Fruit fly (Drosophila melanogaster): ENCODE measurements around the gene CG13639.

Gene CG13639

dm6 chr3R:24829887-24830351 lies 30.2 kb downstream of the CG13639 start, which contains the start of the genes Kaz and CG43273 (continued):
- TF ChIP-seq GATAd (GFP tag; optimal IDR thresholded peaks at IDR 0.05) (no peak), N (GFP tag; optimal IDR thresholded peaks at IDR 0.05) (no peak), h (GFP tag; optimal IDR thresholded peaks at IDR 0.05) (no peak), jim (GFP tag; optimal IDR thresholded peaks at IDR 0.05) (no peak), sv (GFP tag; optimal IDR thresholded peaks at IDR 0.05) (peak; percentile 15), brk (GFP tag; optimal IDR thresholded peaks at IDR 0.05) (no peak), Vsx2 (GFP tag; optimal IDR thresholded peaks at IDR 0.05; ENCODE audit: partially characterized antibody) (no peak), br (GFP tag; optimal IDR thresholded peaks at IDR 0.05) (no peak), CG9705 (GFP tag; optimal IDR thresholded peaks at IDR 0.05) (peak; percentile 64), Dfd (GFP tag; optimal IDR thresholded peaks at IDR 0.05) (no peak), usp (GFP tag; optimal IDR thresholded peaks at IDR 0.05) (no peak), fru (GFP tag; optimal IDR thresholded peaks at IDR 0.05) (no peak), OdsH (GFP tag; optimal IDR thresholded peaks at IDR 0.05) (peak; percentile 49), pan (optimal IDR thresholded peaks at IDR 0.05) (no peak), dsf (GFP tag; optimal IDR thresholded peaks at IDR 0.05; ENCODE audit: borderline replicate concordance) (no peak)

DNA sequence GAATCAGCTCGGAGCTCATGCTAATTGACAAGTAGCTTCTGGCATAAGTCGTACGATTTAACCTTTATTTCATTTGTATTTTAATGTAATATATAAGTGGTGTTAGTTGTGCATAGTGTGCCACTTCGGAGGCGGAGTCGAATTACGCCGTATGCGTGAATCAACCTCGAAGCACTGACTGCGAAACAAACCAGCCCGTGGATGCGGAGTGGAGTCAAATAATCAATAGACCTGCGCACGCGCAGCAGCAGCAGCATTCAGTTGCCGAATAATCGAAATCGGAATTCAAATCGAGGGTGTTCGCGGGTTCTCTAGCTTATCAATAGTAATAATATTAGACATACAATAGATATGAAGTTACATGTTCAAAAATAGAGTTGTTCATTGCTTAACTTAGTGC lies 31.9 kb downstream of the CG13639 start, which contains the start of gene RabX4:
Gene RabX4, minus strand, starts transcription at position 176 of the 400 bp plus-strand sequence.
- TF ChIP-seq CG9705 (GFP tag; optimal IDR thresholded peaks at IDR 0.05) (no peak), fru (GFP tag; optimal IDR thresholded peaks at IDR 0.05) (no peak), pan (optimal IDR thresholded peaks at IDR 0.05) (no peak), tai (GFP tag; optimal IDR thresholded peaks at IDR 0.05) (no peak), CrebA (GFP tag; optimal IDR thresholded peaks at IDR 0.05; ENCODE audit: borderline replicate concordance) (no peak), Mio (GFP tag; optimal IDR thresholded peaks at IDR 0.05) (no peak), h (GFP tag; optimal IDR thresholded peaks at IDR 0.05) (no peak)

DNA sequence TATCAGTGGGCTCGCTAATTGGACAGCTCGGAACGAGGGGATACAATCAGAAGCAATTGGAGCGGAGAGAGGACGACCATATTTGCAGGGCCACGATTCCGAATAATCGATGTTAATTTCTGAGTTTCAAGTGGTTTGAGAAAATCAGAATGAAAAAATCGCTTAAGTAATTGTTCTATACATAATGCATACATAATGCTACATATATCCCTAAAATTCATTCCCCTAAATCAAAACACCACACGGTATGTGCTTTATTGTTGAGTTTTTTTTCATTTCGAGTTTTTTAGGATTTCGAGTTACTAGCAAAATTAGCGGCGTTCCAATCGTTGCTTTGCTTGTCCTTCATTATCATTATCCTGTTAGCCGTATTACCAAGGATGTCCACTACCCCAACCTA lies 34.6 kb downstream of the CG13639 start, which contains the start of gene niki:
Gene niki, minus strand, starts transcription at position 101 of the 400 bp plus-strand sequence.
- TF ChIP-seq dmrt93B (GFP tag; optimal IDR thresholded peaks at IDR 0.05) (no peak), sv (GFP tag; optimal IDR thresholded peaks at IDR 0.05) (no peak), brk (GFP tag; optimal IDR thresholded peaks at IDR 0.05) (no peak), Mio (GFP tag; optimal IDR thresholded peaks at IDR 0.05) (no peak), Vsx2 (GFP tag; optimal IDR thresholded peaks at IDR 0.05; ENCODE audit: partially characterized antibody) (no peak), N (GFP tag; optimal IDR thresholded peaks at IDR 0.05) (no peak), dsf (GFP tag; optimal IDR thresholded peaks at IDR 0.05; ENCODE audit: borderline replicate concordance) (no peak), Sp1 (GFP tag; optimal IDR thresholded peaks at IDR 0.05) (no peak), CrebA (GFP tag; optimal IDR thresholded peaks at IDR 0.05; ENCODE audit: borderline replicate concordance) (no peak), ey (GFP tag; optimal IDR thresholded peaks at IDR 0.05) (no peak), Rel (GFP tag; optimal IDR thresholded peaks at IDR 0.05) (no peak), Rel (tag; optimal IDR thresholded peaks at IDR 0.05) (no peak), Myc (optimal IDR thresholded peaks at IDR 0.05) (no peak), jim (GFP tag; optimal IDR thresholded peaks at IDR 0.05) (no peak), foxo (GFP tag; optimal IDR thresholded peaks at IDR 0.05) (no peak)

DNA sequence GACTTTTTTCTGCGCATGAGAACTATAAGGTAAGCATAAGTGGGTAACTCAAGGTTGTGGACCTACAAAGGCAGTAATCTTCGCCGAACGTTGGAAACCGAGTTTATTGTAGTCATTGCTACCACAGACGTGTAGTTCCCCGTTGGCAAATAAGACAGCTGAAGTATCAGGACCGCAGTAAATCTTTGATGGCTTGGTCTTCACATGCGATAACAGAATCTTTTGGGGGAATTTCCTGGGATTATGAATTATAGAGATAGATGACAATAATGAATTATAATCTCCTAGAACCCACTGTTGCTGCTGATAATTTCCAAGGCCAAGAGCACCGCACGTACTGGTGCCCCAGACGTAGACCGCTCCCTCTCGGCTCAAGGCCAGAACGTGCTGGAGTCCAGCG lies 37.1 kb downstream of the CG13639 start:
- TF ChIP-seq woc (GFP tag; optimal IDR thresholded peaks at IDR 0.05), result no peak
- no peak for TF ChIP-seq Rel (GFP tag; optimal IDR thresholded peaks at IDR 0.05)
- TF ChIP-seq Rel (tag; optimal IDR thresholded peaks at IDR 0.05), result peak; percentile 96

dm6 chr3R:24816993-24817854 lies 42.9 kb downstream of the CG13639 start, which contains the start of the genes CG5808 and Saf-B:
Gene CG5808 (minus strand): TSS chr3R:24817007.
Gene Saf-B (plus strand): TSS chr3R:24817464.
- TF ChIP-seq CG9705 (GFP tag; optimal IDR thresholded peaks at IDR 0.05) (no peak), Rel (GFP tag; optimal IDR thresholded peaks at IDR 0.05) (no peak), Rel (tag; optimal IDR thresholded peaks at IDR 0.05) (peak; percentile 19), ey (GFP tag; optimal IDR thresholded peaks at IDR 0.05) (no peak), psq (GFP tag; optimal IDR thresholded peaks at IDR 0.05) (peak; percentile 27), HLH106 (tag; optimal IDR thresholded peaks at IDR 0.05) (no peak), Hr83 (GFP tag; optimal IDR thresholded peaks at IDR 0.05; ENCODE audit: poor library complexity, severe bottlenecking) (peak; percentile 22)

All from whole organism, wandering third instar larva.